Fruit fly (Drosophila melanogaster) whole organism, embryonic: ENCODE measurements around the gene mTor.

ENCODE experiments used
- Atf3 ChIP-seq: fragments of 200-800 bp; sonication (Bioruptor generic); optimal IDR thresholded peaks from 3 replicates; lab custom pipeline; 2016; ENCODE audit warnings: missing biosample characterization, missing genetic modification characterization
- BtbVII ChIP-seq: fragments of 200-800 bp; sonication (Bioruptor generic); optimal IDR thresholded peaks from 3 replicates; lab custom pipeline; 2017; ENCODE audit warnings: missing biosample characterization, mild to moderate bottlenecking, missing genetic modification characterization
- CG10147 ChIP-seq: fragments of 200-800 bp; sonication (Bioruptor generic); optimal IDR thresholded peaks from 2 replicates; lab custom pipeline; 2019; ENCODE audit warnings: missing biosample characterization, mild to moderate bottlenecking, missing genetic modification characterization, moderate library complexity
- CG10543 ChIP-seq: fragments of 200-800 bp; sonication (Bioruptor generic); optimal IDR thresholded peaks from 3 replicates; lab custom pipeline; 2017; ENCODE audit warnings: missing biosample characterization, mild to moderate bottlenecking, missing genetic modification characterization, moderate library complexity
- CG12071 ChIP-seq: fragments of 200-800 bp; sonication (Bioruptor generic); optimal IDR thresholded peaks from 3 replicates; lab custom pipeline; 2018; ENCODE audit warnings: missing biosample characterization, mild to moderate bottlenecking, missing genetic modification characterization
- CG12104 ChIP-seq: fragments of 200-800 bp; sonication (Bioruptor generic); optimal IDR thresholded peaks from 3 replicates; lab custom pipeline; 2016; ENCODE audit warnings: missing biosample characterization, missing genetic modification characterization
- CG13424 ChIP-seq: fragments of 200-800 bp; sonication (Bioruptor generic); optimal IDR thresholded peaks from 2 replicates; lab custom pipeline; 2019; ENCODE audit warnings: missing biosample characterization, mild to moderate bottlenecking, missing genetic modification characterization, moderate library complexity
- CG15073 ChIP-seq: fragments of 200-800 bp; sonication (Bioruptor generic); optimal IDR thresholded peaks from 2 replicates; lab custom pipeline; 2016; ENCODE audit warnings: missing biosample characterization, missing genetic modification characterization
- CG15269 ChIP-seq: fragments of 200-800 bp; sonication (Bioruptor generic); optimal IDR thresholded peaks from 2 replicates; lab custom pipeline; 2018; ENCODE audit warnings: missing biosample characterization, mild to moderate bottlenecking, missing genetic modification characterization, moderate library complexity
- CG2120 ChIP-seq: fragments of 200-800 bp; sonication (Bioruptor generic); optimal IDR thresholded peaks from 3 replicates; lab custom pipeline; 2016; ENCODE audit warnings: missing biosample characterization, missing genetic modification characterization
- CG31365 ChIP-seq: fragments of 200-800 bp; sonication (Bioruptor generic); optimal IDR thresholded peaks from 2 replicates; lab custom pipeline; 2018; ENCODE audit warnings: missing biosample characterization, mild to moderate bottlenecking, missing genetic modification characterization
- CG3281 ChIP-seq: fragments of 200-800 bp; sonication (Bioruptor generic); optimal IDR thresholded peaks from 3 replicates; lab custom pipeline; 2017; ENCODE audit warnings: missing biosample characterization, mild to moderate bottlenecking, missing genetic modification characterization
- CG3995 ChIP-seq: fragments of 200-800 bp; sonication (Bioruptor generic); optimal IDR thresholded peaks from 3 replicates; lab custom pipeline; 2016; ENCODE audit warnings: missing biosample characterization, missing genetic modification characterization
- CG4404 ChIP-seq: fragments of 200-800 bp; sonication (Bioruptor generic); IDR thresholded peaks from 2 replicates; pipeline ENCODE4 v1.3.6; 2022; ENCODE audit warnings: missing biosample characterization, missing genetic modification characterization
- CG4854 ChIP-seq: fragments of 200-800 bp; sonication (Bioruptor generic); optimal IDR thresholded peaks from 2 replicates; lab custom pipeline; 2016; ENCODE audit warnings: missing biosample characterization, missing genetic modification characterization, inconsistent platforms
- CG5245 ChIP-seq: fragments of 200-800 bp; sonication (Bioruptor generic); optimal IDR thresholded peaks from 3 replicates; lab custom pipeline; 2016; ENCODE audit warnings: missing biosample characterization, missing genetic modification characterization
- Dref ChIP-seq: fragments of 200-800 bp; sonication (Bioruptor generic); IDR thresholded peaks from 2 replicates; pipeline ENCODE4 v1.3.6; 2022; ENCODE audit warnings: missing biosample characterization, missing genetic modification characterization
- Eip74EF ChIP-seq, 2 experiments: fragments of 200-800 bp in 1 of 2; fragments of >200 bp in 1 of 2; sonication (Bioruptor generic) in 1 of 2; optimal IDR thresholded peaks; 2 replicates each; lab custom pipeline; 2017 to 2019; ENCODE audit warnings: missing biosample characterization in 2 of 2, missing genetic modification characterization in 2 of 2, mild to moderate bottlenecking in 1 of 2, moderate library complexity in 1 of 2
- Ets97D ChIP-seq: fragments of 200-800 bp; sonication (Bioruptor generic); optimal IDR thresholded peaks from 3 replicates; lab custom pipeline; 2016; ENCODE audit warnings: missing biosample characterization, missing genetic modification characterization
- Fer3 ChIP-seq: fragments of 200-800 bp; sonication (Bioruptor generic); optimal IDR thresholded peaks from 2 replicates; lab custom pipeline; 2018; ENCODE audit warnings: missing biosample characterization, mild to moderate bottlenecking, missing genetic modification characterization, moderate library complexity
- HHEX ChIP-seq: fragments of 200-800 bp; sonication (Bioruptor generic); optimal IDR thresholded peaks from 3 replicates; lab custom pipeline; 2017; ENCODE audit warnings: missing biosample characterization, mild to moderate bottlenecking, missing genetic modification characterization, missing genetic modification reagents
- HLH54F ChIP-seq: fragments of 200-800 bp; sonication (Bioruptor generic); optimal IDR thresholded peaks from 3 replicates; lab custom pipeline; 2016; ENCODE audit warnings: missing biosample characterization, missing genetic modification characterization
- HLHmδ ChIP-seq: fragments of 200-800 bp; sonication (Bioruptor generic); optimal IDR thresholded peaks from 2 replicates; lab custom pipeline; 2018; ENCODE audit warnings: missing biosample characterization, mild to moderate bottlenecking, missing genetic modification characterization, moderate library complexity
- Meics ChIP-seq: fragments of 200-800 bp; sonication (Bioruptor generic); optimal IDR thresholded peaks from 2 replicates; lab custom pipeline; 2017; ENCODE audit warnings: missing biosample characterization, mild to moderate bottlenecking, missing genetic modification characterization
- NFAT ChIP-seq: fragments of 200-800 bp; sonication (Bioruptor generic); IDR thresholded peaks from 2 replicates; pipeline ENCODE4 v1.3.6; 2022; ENCODE audit warnings: missing biosample characterization, missing genetic modification characterization
- Neu2 ChIP-seq: fragments of 200-800 bp; sonication (Bioruptor generic); optimal IDR thresholded peaks from 3 replicates; lab custom pipeline; 2016; ENCODE audit warnings: missing biosample characterization, missing genetic modification characterization, borderline replicate concordance
- Rfx ChIP-seq: fragments of 200-800 bp; sonication (Bioruptor generic); IDR thresholded peaks from 2 replicates; pipeline ENCODE4 v1.3.6; 2022; ENCODE audit warnings: missing biosample characterization, missing genetic modification characterization
- Ssrp ChIP-seq: fragments of 200-800 bp; sonication (Bioruptor generic); optimal IDR thresholded peaks from 2 replicates; lab custom pipeline; 2018; ENCODE audit warnings: missing biosample characterization, mild to moderate bottlenecking, missing genetic modification characterization, moderate library complexity
- TFAM ChIP-seq: fragments of 200-800 bp; sonication (Bioruptor generic); optimal IDR thresholded peaks from 2 replicates; lab custom pipeline; 2017; ENCODE audit warnings: missing biosample characterization, missing genetic modification characterization, inconsistent platforms
- ato ChIP-seq: fragments of 200-800 bp; sonication (Bioruptor generic); IDR thresholded peaks from 2 replicates; pipeline ENCODE4 v1.3.6; 2022; ENCODE audit warnings: missing biosample characterization, missing genetic modification characterization; ENCODE audit not compliant: partially characterized antibody
- az2 ChIP-seq: fragments of 200-800 bp; sonication (Bioruptor generic); optimal IDR thresholded peaks from 3 replicates; lab custom pipeline; 2016; ENCODE audit warnings: missing biosample characterization, missing genetic modification characterization
- bowl ChIP-seq: fragments of 200-800 bp; sonication (Bioruptor generic); IDR thresholded peaks from 2 replicates; pipeline ENCODE4 v1.3.6; 2022; ENCODE audit warnings: missing biosample characterization, missing genetic modification characterization
- cato ChIP-seq: fragments of 200-800 bp; sonication (Bioruptor generic); optimal IDR thresholded peaks from 2 replicates; lab custom pipeline; 2016; ENCODE audit warnings: missing biosample characterization, missing genetic modification characterization, borderline replicate concordance
- cg ChIP-seq: fragments of 200-800 bp; sonication (Bioruptor generic); optimal IDR thresholded peaks from 3 replicates; lab custom pipeline; 2019; ENCODE audit warnings: missing biosample characterization, mild to moderate bottlenecking, missing genetic modification characterization, moderate library complexity
- chif ChIP-seq, 2 experiments: fragments of 200-800 bp; sonication (Bioruptor generic); optimal IDR thresholded peaks; 3 replicates each; lab custom pipeline; 2016; ENCODE audit warnings: missing biosample characterization in 2 of 2, missing genetic modification characterization in 2 of 2
- ci ChIP-seq: fragments of 200-800 bp; sonication (Bioruptor generic); IDR thresholded peaks from 3 replicates; pipeline ENCODE4 v1.3.6; 2022; ENCODE audit warnings: missing biosample characterization, missing genetic modification characterization
- da ChIP-seq: fragments of 200-800 bp; sonication (Bioruptor generic); optimal IDR thresholded peaks from 2 replicates; lab custom pipeline; 2016; ENCODE audit warnings: missing biosample characterization, missing genetic modification characterization
- gcm2 ChIP-seq: fragments of 200-800 bp; sonication (Bioruptor generic); optimal IDR thresholded peaks from 2 replicates; lab custom pipeline; 2016; ENCODE audit warnings: missing biosample characterization, missing genetic modification characterization
- gem ChIP-seq: fragments of 200-800 bp; sonication (Bioruptor generic); optimal IDR thresholded peaks from 2 replicates; lab custom pipeline; 2019; ENCODE audit warnings: missing biosample characterization, mild to moderate bottlenecking, missing genetic modification characterization, moderate library complexity
- gfzf ChIP-seq: fragments of 200-800 bp; sonication (Bioruptor generic); optimal IDR thresholded peaks from 2 replicates; lab custom pipeline; 2016; ENCODE audit warnings: missing biosample characterization, mild to moderate bottlenecking, missing genetic modification characterization, moderate library complexity
- klu ChIP-seq: fragments of 200-800 bp; sonication (Bioruptor generic); IDR thresholded peaks from 2 replicates; pipeline ENCODE4 v1.3.6; 2022; ENCODE audit warnings: missing biosample characterization, missing genetic modification characterization
- lilli ChIP-seq: fragments of 200-800 bp; sonication (Bioruptor generic); optimal IDR thresholded peaks from 3 replicates; lab custom pipeline; 2016; ENCODE audit warnings: missing biosample characterization, missing genetic modification characterization
- mam ChIP-seq: fragments of 200-800 bp; sonication (Bioruptor generic); optimal IDR thresholded peaks from 3 replicates; lab custom pipeline; 2016; ENCODE audit warnings: missing biosample characterization, missing genetic modification characterization
- row ChIP-seq: fragments of 200-800 bp; sonication (Bioruptor generic); IDR thresholded peaks from 3 replicates; pipeline ENCODE4 v1.3.6; 2022; ENCODE audit warnings: missing biosample characterization, missing genetic modification characterization
- scrt ChIP-seq: fragments of 200-800 bp; sonication (Bioruptor generic); optimal IDR thresholded peaks from 2 replicates; lab custom pipeline; 2018; ENCODE audit warnings: missing biosample characterization, mild to moderate bottlenecking, missing genetic modification characterization, moderate library complexity
- slbo ChIP-seq: fragments of 200-800 bp; sonication (Bioruptor generic); IDR thresholded peaks from 2 replicates; pipeline ENCODE4 v1.3.6; 2022; ENCODE audit warnings: missing biosample characterization, missing genetic modification characterization
- sob ChIP-seq: fragments of 200-800 bp; sonication (Bioruptor generic); IDR thresholded peaks from 2 replicates; pipeline ENCODE4 v1.3.6; 2022; ENCODE audit warnings: missing biosample characterization, missing genetic modification characterization
- stc ChIP-seq: fragments of 200-800 bp; sonication (Bioruptor generic); IDR thresholded peaks from 2 replicates; pipeline ENCODE4 v1.3.6; 2022; ENCODE audit warnings: missing biosample characterization, missing genetic modification characterization
- sug ChIP-seq: fragments of 200-800 bp; optimal IDR thresholded peaks from 2 replicates; lab custom pipeline; 2019; ENCODE audit warnings: missing biosample characterization, mild to moderate bottlenecking, missing genetic modification characterization, moderate library complexity
- tap ChIP-seq: fragments of 200-800 bp; optimal IDR thresholded peaks from 3 replicates; lab custom pipeline; 2019; ENCODE audit warnings: missing biosample characterization, mild to moderate bottlenecking, missing genetic modification characterization, moderate library complexity
- wek ChIP-seq: fragments of 200-800 bp; sonication (Bioruptor generic); optimal IDR thresholded peaks from 3 replicates; lab custom pipeline; 2018; ENCODE audit warnings: missing biosample characterization, mild to moderate bottlenecking, missing genetic modification characterization, moderate library complexity

The mTor gene

dm6 chr2L:13049136-13049535, 44.9 kb downstream of the mTor start (continued):
- TF ChIP-seq CG13424 (tag; lab: Kevin White, UChicago) (peak; percentile 1), TFAM (GFP tag; lab: Kevin White, UChicago) (no peak), Meics (GFP tag; lab: Kevin White, UChicago) (peak; percentile 37), cg (no peak), sug (tag; lab: Kevin White, UChicago) (peak; percentile 13), da (GFP tag; lab: Kevin White, UChicago) (no peak), lilli (GFP tag; lab: Kevin White, UChicago) (peak; percentile 4), mam (GFP tag; lab: Kevin White, UChicago) (peak; percentile 6), stc (GFP tag; lab: Robert Waterston, UW) (no peak), slbo (0 out of 2 replicates have a peak, but pooled peaks have one; percentile 19), HLH54F (GFP tag; lab: Kevin White, UChicago) (peak; percentile 7), Fer3 (tag; lab: Kevin White, UChicago) (peak; percentile 24), Neu2 (no peak), CG4404 (GFP tag; lab: Robert Waterston, UW) (peak; percentile 29; the same call in 1 of the 2 replicates), Dref (GFP tag; lab: Robert Waterston, UW) (no peak), Ssrp (tag; lab: Kevin White, UChicago) (no peak), Ets97D (no peak), CG15073 (no peak), CG5245 (no peak), scrt (GFP tag; lab: Kevin White, UChicago) (peak; percentile 7), CG3281 (GFP tag; lab: Kevin White, UChicago) (peak; percentile 36), cato (GFP tag; lab: Kevin White, UChicago) (no peak), bowl (GFP tag; lab: Robert Waterston, UW) (no peak), BtbVII (GFP tag; lab: Kevin White, UChicago) (peak; percentile 38), Eip74EF (GFP tag; optimal IDR thresholded peaks at IDR 0.05; lab: Kevin White, UChicago) (no peak), sob (0 out of 2 replicates have a peak, but pooled peaks have one; percentile 27), CG3995 (GFP tag; lab: Kevin White, UChicago) (no peak), Atf3 (GFP tag; lab: Kevin White, UChicago) (no peak), klu (0 out of 2 replicates have a peak, but pooled peaks have one; percentile 22), NFAT (GFP tag; lab: Robert Waterston, UW) (no peak), CG12071 (GFP tag; lab: Kevin White, UChicago) (no peak), HHEX (no peak), CG4854 (GFP tag; lab: Kevin White, UChicago) (no peak), CG10543 (GFP tag; lab: Kevin White, UChicago) (peak; percentile 31), tap (tag; lab: Kevin White, UChicago) (no peak), wek (GFP tag; lab: Kevin White, UChicago) (no peak), ci (no peak), gcm2 (no peak), HLHmδ (GFP tag; lab: Kevin White, UChicago) (no peak), az2 (GFP tag; lab: Kevin White, UChicago) (no peak), CG31365 (tag; lab: Kevin White, UChicago) (no peak), chif (GFP tag; optimal IDR thresholded peaks at IDR 0.05; lab: Kevin White, UChicago) (no peak), CG10147 (GFP tag; lab: Kevin White, UChicago) (peak; percentile 14), CG12104 (GFP tag; lab: Kevin White, UChicago) (no peak), gfzf (no peak), row (GFP tag; lab: Robert Waterston, UW) (peak; percentile 37; the same call in 2 of the 3 replicates), Rfx (0 out of 2 replicates have a peak, but pooled peaks have one; percentile 18), CG2120 (GFP tag; lab: Kevin White, UChicago) (peak; percentile 52), ato (GFP tag; lab: Robert Waterston, UW) (no peak), gem (tag; lab: Kevin White, UChicago) (peak; percentile 17), CG15269 (tag; lab: Kevin White, UChicago) (peak; percentile 33)
